Worm (Caenorhabditis elegans): Measurements from ENCODE around the gene cpsf-4.
A peak's percentile ranks its signal among the peaks of the same experiment; 100 is the strongest.

The cpsf-4 gene

ce11 chrIV:12126740-12127472 is 33.7 kb upstream of the cpsf-4 start:
- TF ChIP-seq sem-4 (tag; optimal IDR thresholded peaks at IDR 0.05) (no peak), lsy-2 (tag; optimal IDR thresholded peaks at IDR 0.05) (peak in 1 of 2 experiments; percentile 15)

ce11 chrIV:12124314-12125084 is 31.3 kb upstream of the cpsf-4 start, which contains the start of gene dhhc-6:
TSS of gene dhhc-6 (plus strand) at chrIV:12124952.
- no peak for TF ChIP-seq elt-3 (tag; optimal IDR thresholded peaks at IDR 0.05)
- no peak for TF ChIP-seq alr-1 (tag; optimal IDR thresholded peaks at IDR 0.05)
- TF ChIP-seq R02D3.7 (tag; optimal IDR thresholded peaks at IDR 0.05) = no peak
- TF ChIP-seq sma-9 (GFP tag; optimal IDR thresholded peaks at IDR 0.05) = no peak
- TF ChIP-seq sma-9 (tag; optimal IDR thresholded peaks at IDR 0.05) = no peak
- TF ChIP-seq nhr-12 (tag; optimal IDR thresholded peaks at IDR 0.05) = no peak
- no peak for TF ChIP-seq snpc-4 (tag; optimal IDR thresholded peaks at IDR 0.05)
- TF ChIP-seq mab-5 (tag; optimal IDR thresholded peaks at IDR 0.05) = no peak
- TF ChIP-seq nhr-21 (tag; optimal IDR thresholded peaks at IDR 0.05) = no peak
- TF ChIP-seq egl-27 (tag; optimal IDR thresholded peaks at IDR 0.05) = no peak
- TF ChIP-seq nhr-6 (tag; optimal IDR thresholded peaks at IDR 0.05) = no peak
- TF ChIP-seq crh-2 (tag; optimal IDR thresholded peaks at IDR 0.05) = no peak
- no peak for TF ChIP-seq nhr-10 (tag; optimal IDR thresholded peaks at IDR 0.05)
- TF ChIP-seq mbf-1 (tag; optimal IDR thresholded peaks at IDR 0.05) = no peak
- no peak for TF ChIP-seq C34F6.9 (tag; optimal IDR thresholded peaks at IDR 0.05)

- TF ChIP-seq lsy-2 (tag; optimal IDR thresholded peaks at IDR 0.05) (peak in 1 of 2 experiments; percentile 32), sma-9 (GFP tag; optimal IDR thresholded peaks at IDR 0.05) (no peak), sma-9 (tag; optimal IDR thresholded peaks at IDR 0.05) (no peak), C34F6.9 (tag; optimal IDR thresholded peaks at IDR 0.05) (peak; percentile 61), nhr-129 (tag; optimal IDR thresholded peaks at IDR 0.05) (peak; percentile 33), ceh-16 (tag; optimal IDR thresholded peaks at IDR 0.05) (no peak), fos-1 (tag; optimal IDR thresholded peaks at IDR 0.05) (peak; percentile 8), unc-55 (GFP tag; optimal IDR thresholded peaks at IDR 0.05) (peak; percentile 49), ceh-82 (tag; optimal IDR thresholded peaks at IDR 0.05) (no peak)
These were observed 29.8 kb upstream of the cpsf-4 start, which contains the start of gene aly-3 for ce11 chrIV:12122874-12123664. TSS of gene aly-3 (plus strand) at chrIV:12123282.

- peak; percentile 76 for TF ChIP-seq nhr-129 (tag; optimal IDR thresholded peaks at IDR 0.05)
- TF ChIP-seq skn-1 (tag; optimal IDR thresholded peaks at IDR 0.05) = no peak
- TF ChIP-seq Y55F3AM.14 (GFP tag; optimal IDR thresholded peaks at IDR 0.05) = no peak
- TF ChIP-seq C34F6.9 (tag; optimal IDR thresholded peaks at IDR 0.05) = peak; percentile 71
- TF ChIP-seq ZK546.5 (tag; optimal IDR thresholded peaks at IDR 0.05) = no peak
- TF ChIP-seq gmeb-1 (tag; optimal IDR thresholded peaks at IDR 0.05) = no peak
- no peak for TF ChIP-seq ceh-82 (tag; optimal IDR thresholded peaks at IDR 0.05)
- TF ChIP-seq ama-1 (optimal IDR thresholded peaks at IDR 0.05) = no peak
- TF ChIP-seq sma-9 (GFP tag; optimal IDR thresholded peaks at IDR 0.05) = no peak
- TF ChIP-seq sma-9 (tag; optimal IDR thresholded peaks at IDR 0.05) = no peak
- TF ChIP-seq peb-1 (tag; optimal IDR thresholded peaks at IDR 0.05) = no peak
- TF ChIP-seq unc-55 (GFP tag; optimal IDR thresholded peaks at IDR 0.05) = peak; percentile 68
- no peak for TF ChIP-seq dmd-4 (tag; optimal IDR thresholded peaks at IDR 0.05)
- TF ChIP-seq F13H6.1 (tag; optimal IDR thresholded peaks at IDR 0.05) = no peak
- TF ChIP-seq ztf-4 (tag; optimal IDR thresholded peaks at IDR 0.05) = no peak
- no peak for TF ChIP-seq elt-3 (tag; optimal IDR thresholded peaks at IDR 0.05)
- TF ChIP-seq ztf-1 (GFP tag; conservative IDR thresholded peaks at IDR 0.05) = no peak
- TF ChIP-seq lin-13 (GFP tag; optimal IDR thresholded peaks at IDR 0.05) = no peak
- no peak for TF ChIP-seq nhr-6 (tag; optimal IDR thresholded peaks at IDR 0.05)
- no peak for TF ChIP-seq nhr-11 (tag; optimal IDR thresholded peaks at IDR 0.05)
- TF ChIP-seq sma-3 (GFP tag; optimal IDR thresholded peaks at IDR 0.05) = no peak
- peak in 1 of 2 experiments; percentile 55 for TF ChIP-seq lsy-2 (tag; optimal IDR thresholded peaks at IDR 0.05)
- TF ChIP-seq crh-2 (tag; optimal IDR thresholded peaks at IDR 0.05) = no peak
- no peak for TF ChIP-seq ceh-16 (tag; optimal IDR thresholded peaks at IDR 0.05)
- TF ChIP-seq aly-2 (tag; optimal IDR thresholded peaks at IDR 0.05) = no peak
- no peak for TF ChIP-seq unc-39 (tag; optimal IDR thresholded peaks at IDR 0.05)
- no peak for TF ChIP-seq zag-1 (tag; optimal IDR thresholded peaks at IDR 0.05)
- TF ChIP-seq nhr-77 (tag; optimal IDR thresholded peaks at IDR 0.05) = no peak
- TF ChIP-seq alr-1 (tag; optimal IDR thresholded peaks at IDR 0.05) = no peak
- TF ChIP-seq nhr-25 (tag; optimal IDR thresholded peaks at IDR 0.05) = no peak
These were observed 27.8 kb upstream of the cpsf-4 start, which contains the start of the genes ddb-1 and M18.6 for ce11 chrIV:12121076-12121475. TSS of gene ddb-1 (minus strand) at chrIV:12121165. TSS of gene M18.6 (plus strand) at chrIV:12121310.

All from whole organism, L2 larva.